Fruit fly (Drosophila melanogaster): Measurements from ENCODE around the gene CG7888.

Gene CG7888

DNA sequence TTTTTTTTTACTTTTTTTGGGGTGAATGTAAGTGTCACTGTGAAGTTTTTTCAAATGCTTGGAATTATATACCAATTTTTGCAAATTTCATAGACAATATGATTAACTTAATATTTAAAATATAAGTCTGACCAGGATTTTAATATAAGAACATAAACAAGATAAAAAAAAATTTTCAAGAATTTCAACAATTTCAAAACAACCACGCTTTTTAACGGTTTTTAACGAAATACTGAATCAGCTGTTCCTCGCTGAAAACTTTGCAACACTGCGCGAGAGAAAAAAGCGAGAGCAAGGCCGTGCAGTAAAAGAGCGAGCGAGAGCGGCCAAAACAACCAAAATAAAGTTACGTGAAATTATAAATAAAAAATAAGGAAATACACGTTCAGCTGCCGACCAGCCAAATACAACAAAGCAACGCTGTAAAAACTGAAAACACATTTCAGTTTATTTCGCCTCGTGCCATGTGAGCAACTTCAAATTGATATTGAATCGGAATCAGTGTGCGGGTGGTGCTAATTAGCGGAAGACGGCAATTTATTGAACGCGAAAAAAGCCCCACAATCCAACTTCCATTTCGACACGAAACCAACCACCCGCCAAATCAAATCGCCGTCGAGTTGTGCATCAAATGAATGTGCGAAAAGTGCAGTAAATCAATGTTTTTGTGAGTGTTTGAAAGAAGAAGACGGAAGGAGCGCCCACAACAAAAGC is 42.5 kb downstream of the CG7888 start, which contains the start of the genes CG46439, Iyd and CG33947 (continued):
- no peak for TF ChIP-seq CG11695 (GFP tag; IDR thresholded peaks at IDR 0.05)
- no peak for TF ChIP-seq CG7963 (GFP tag; IDR thresholded peaks at IDR 0.05; ENCODE audit: partially characterized antibody)
- TF ChIP-seq Dip2 (GFP tag; IDR thresholded peaks at IDR 0.05): no peak
- no peak for TF ChIP-seq CG7928 (GFP tag; optimal IDR thresholded peaks at IDR 0.05)
- no peak for TF ChIP-seq CG4707 (GFP tag; optimal IDR thresholded peaks at IDR 0.05)
- TF ChIP-seq CG3726 (GFP tag; IDR thresholded peaks at IDR 0.05): no peak
- TF ChIP-seq z (GFP tag; IDR thresholded peaks at IDR 0.05): no peak
- TF ChIP-seq pum (GFP tag; optimal IDR thresholded peaks at IDR 0.05): no peak
- no peak for TF ChIP-seq Dfd (GFP tag; optimal IDR thresholded peaks at IDR 0.05)
- no peak; the same call in 1 of the 2 replicates for TF ChIP-seq chm (GFP tag; IDR thresholded peaks at IDR 0.05)
- no peak for TF ChIP-seq CG13624 (GFP tag; optimal IDR thresholded peaks at IDR 0.05)
- TF ChIP-seq wek (GFP tag; optimal IDR thresholded peaks at IDR 0.05): no peak
- no peak for TF ChIP-seq CG16815 (GFP tag; optimal IDR thresholded peaks at IDR 0.05)
- peak; percentile 22 for TF ChIP-seq zfh2 (GFP tag; optimal IDR thresholded peaks at IDR 0.05)
- TF ChIP-seq CG13775 (GFP tag; optimal IDR thresholded peaks at IDR 0.05): no peak
- TF ChIP-seq CG8478 (optimal IDR thresholded peaks at IDR 0.05): no peak
- TF ChIP-seq CG33557 (GFP tag; optimal IDR thresholded peaks at IDR 0.05): no peak

DNA sequence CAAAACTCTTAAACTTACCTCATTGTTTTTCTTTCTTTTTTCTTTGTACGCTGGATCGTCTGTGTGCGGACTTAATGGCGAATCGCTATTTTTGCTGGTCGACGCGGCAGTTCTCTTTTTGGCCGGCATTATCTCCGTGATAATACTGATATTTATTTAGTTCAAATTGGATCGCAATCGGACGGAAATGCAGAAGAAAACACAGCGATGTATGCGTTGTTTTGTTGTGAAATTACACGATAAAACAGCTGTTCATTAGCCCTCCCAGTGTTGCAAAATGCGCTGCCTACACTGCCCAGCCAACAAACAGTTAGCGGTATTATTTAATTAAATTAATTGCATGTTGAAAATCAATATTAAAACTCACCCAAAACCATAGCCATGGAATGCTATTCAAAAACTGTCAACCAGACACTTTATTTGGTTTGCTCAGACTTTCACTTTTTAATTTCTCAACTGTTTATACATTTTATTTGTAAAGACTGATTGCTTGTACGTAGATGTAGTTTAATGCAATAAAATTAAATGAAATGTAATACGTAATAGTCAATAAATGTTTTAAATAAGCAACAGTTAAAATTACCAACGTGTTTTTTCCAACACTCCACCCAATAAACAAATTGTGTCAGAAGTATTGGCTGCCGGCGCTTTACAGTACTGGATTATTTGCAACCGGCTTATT is 44.3 kb downstream of the CG7888 start, which contains the start of the genes Irbp18 and APP-BP1:
Irbp18 (minus strand) TSS at position 205 of the 682 bp plus-strand sequence.
APP-BP1 (plus strand) TSS at position 431 of the 682 bp plus-strand sequence.
- peak; percentile 94 for TF ChIP-seq CG9609 (GFP tag; optimal IDR thresholded peaks at IDR 0.05)
- TF ChIP-seq CG3065 (GFP tag; optimal IDR thresholded peaks at IDR 0.05): peak; percentile 84
- peak; percentile 66; the same call in 2 of the 3 replicates for TF ChIP-seq CG7357 (GFP tag; IDR thresholded peaks at IDR 0.05)
- no peak for TF ChIP-seq sd (tag; optimal IDR thresholded peaks at IDR 0.05)
- TF ChIP-seq CG17912 (GFP tag; optimal IDR thresholded peaks at IDR 0.05): peak; percentile 47
- no peak for TF ChIP-seq Trl (optimal IDR thresholded peaks at IDR 0.05)
- TF ChIP-seq Trl (GFP tag; optimal IDR thresholded peaks at IDR 0.05): peak; percentile 92
- TF ChIP-seq CG10274 (GFP tag; optimal IDR thresholded peaks at IDR 0.05): peak; percentile 78
- TF ChIP-seq MTF-1 (GFP tag; optimal IDR thresholded peaks at IDR 0.05; ENCODE audit: borderline replicate concordance): peak; percentile 66
- peak; percentile 91 for TF ChIP-seq CG17829 (tag; optimal IDR thresholded peaks at IDR 0.05)
- no peak for TF ChIP-seq CG1832 (GFP tag; optimal IDR thresholded peaks at IDR 0.05)
- peak; percentile 94 for TF ChIP-seq CG7839 (tag; optimal IDR thresholded peaks at IDR 0.05)
- peak; percentile 32; the same call in 1 of the 2 replicates for TF ChIP-seq cas (GFP tag; IDR thresholded peaks at IDR 0.05)
- TF ChIP-seq chinmo (GFP tag; IDR thresholded peaks at IDR 0.05; ENCODE audit: partially characterized antibody): 0 out of 4 replicates have a peak, but pooled peaks have one; percentile 4
- peak; percentile 93 for TF ChIP-seq CG2712 (tag; optimal IDR thresholded peaks at IDR 0.05)
- peak; percentile 86 for TF ChIP-seq Usf (GFP tag; optimal IDR thresholded peaks at IDR 0.05)
- peak; percentile 61 for TF ChIP-seq Nf-YA (GFP tag; IDR thresholded peaks at IDR 0.05)
- peak; percentile 54; the same call in 1 of the 3 replicates for TF ChIP-seq jigr1 (GFP tag; IDR thresholded peaks at IDR 0.05)
- peak; percentile 59; the same call in 1 of the 3 replicates for TF ChIP-seq CG11560 (tag; IDR thresholded peaks at IDR 0.05)
- TF ChIP-seq CG11093 (GFP tag; IDR thresholded peaks at IDR 0.05): peak; percentile 71; the same call in 1 of the 3 replicates
- TF ChIP-seq CG11247 (GFP tag; IDR thresholded peaks at IDR 0.05): peak; percentile 88
- peak; percentile 87 for TF ChIP-seq rib (GFP tag; IDR thresholded peaks at IDR 0.05)
- peak; percentile 92 for TF ChIP-seq jing (GFP tag; optimal IDR thresholded peaks at IDR 0.05)
- peak; percentile 58 for TF ChIP-seq run (tag; optimal IDR thresholded peaks at IDR 0.05)
- peak; percentile 54; the same call in 1 of the 2 replicates for TF ChIP-seq toy (GFP tag; IDR thresholded peaks at IDR 0.05)
- TF ChIP-seq bowl (GFP tag; IDR thresholded peaks at IDR 0.05): no peak
- TF ChIP-seq HHEX (GFP tag; optimal IDR thresholded peaks at IDR 0.05): peak; percentile 93
- TF ChIP-seq Ets97D (GFP tag; optimal IDR thresholded peaks at IDR 0.05): peak; percentile 91
- TF ChIP-seq CG15479 (GFP tag; optimal IDR thresholded peaks at IDR 0.05): peak; percentile 73
- TF ChIP-seq Sin3A (optimal IDR thresholded peaks at IDR 0.05): peak; percentile 87
- peak; percentile 84 for TF ChIP-seq CG9876 (GFP tag; optimal IDR thresholded peaks at IDR 0.05)
- TF ChIP-seq fd3F (GFP tag; optimal IDR thresholded peaks at IDR 0.05): peak; percentile 91

All from whole organism, embryonic.